Worm (Caenorhabditis elegans) whole organism, midembryonic: Measurements from ENCODE around the gene gpa-2.

Experiments
- T22C8.4 ChIP-seq: fragments of 200-800 bp; sonication (Bioruptor generic); IDR thresholded peaks from 2 replicates; pipeline ENCODE4 v1.3.6; 2022; ENCODE audit warnings: missing genetic modification characterization, missing compliant biosample characterization
- cog-1 ChIP-seq: sonication (generic microtip); optimal IDR thresholded peaks from 2 replicates; lab custom pipeline; 2016; ENCODE audit warnings: missing genetic modification characterization, missing compliant biosample characterization
- flt-1 ChIP-seq: fragments of 200-800 bp; sonication (Bioruptor generic); IDR thresholded peaks from 2 replicates; pipeline ENCODE4 v1.3.6; 2022; ENCODE audit warnings: missing genetic modification characterization, missing compliant biosample characterization
- klf-2 ChIP-seq: fragments of 200-800 bp; sonication (Bioruptor generic); conservative IDR thresholded peaks from 2 replicates; pipeline ENCODE4 v1.3.6; 2022; ENCODE audit warnings: missing genetic modification reagents, missing genetic modification characterization, missing compliant biosample characterization
- med-1 ChIP-seq: sonication (generic microtip); optimal IDR thresholded peaks from 2 replicates; lab custom pipeline; 2017; ENCODE audit warnings: missing genetic modification characterization, mild to moderate bottlenecking, missing compliant biosample characterization, antibody characterized with exemption, missing genetic modification reagents; ENCODE audit not compliant: insufficient read depth
- tab-1 ChIP-seq: fragments of 200-800 bp; sonication (Bioruptor generic); IDR thresholded peaks from 2 replicates; pipeline ENCODE4 v1.3.6; 2022; ENCODE audit warnings: missing genetic modification characterization, missing compliant biosample characterization
- ztf-23 ChIP-seq: fragments of 200-800 bp; sonication (Bioruptor generic); IDR thresholded peaks from 2 replicates; pipeline ENCODE4 v1.3.6; 2022; ENCODE audit warnings: missing genetic modification reagents, missing genetic modification characterization, missing compliant biosample characterization
- ztf-29 ChIP-seq: fragments of 200-800 bp; sonication (Bioruptor generic); IDR thresholded peaks from 2 replicates; pipeline ENCODE4 v1.3.6; 2022; ENCODE audit warnings: missing genetic modification reagents, missing genetic modification characterization, missing compliant biosample characterization

DNA sequence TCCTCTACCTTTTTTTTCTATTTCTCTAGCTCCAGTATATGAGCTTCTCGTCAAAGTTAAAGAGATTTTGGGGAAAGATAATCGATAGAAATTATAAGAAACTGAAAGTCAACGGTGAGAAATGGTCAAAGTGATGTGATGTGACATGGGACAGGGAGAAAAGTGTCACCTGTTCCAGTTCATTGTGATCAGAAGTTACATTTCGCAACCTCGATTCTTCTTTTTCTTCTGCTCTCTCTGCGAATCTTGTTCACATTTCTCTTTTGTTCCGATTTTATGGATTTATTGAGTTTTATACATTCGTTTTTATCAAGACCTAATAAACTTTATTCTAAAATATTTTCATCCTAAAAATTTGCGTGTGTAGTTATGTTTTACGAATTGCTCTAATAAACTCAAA, 35.2 kb upstream of the gpa-2 start:
- TF ChIP-seq flt-1 (GFP tag; lab: Robert Waterston, UW) (no peak), ztf-29 (no peak), klf-2 (GFP tag; lab: Robert Waterston, UW) (no peak), T22C8.4 (GFP tag; lab: Robert Waterston, UW) (no peak), ztf-23 (no peak), med-1 (GFP tag; lab: Kevin White, UChicago) (no peak), tab-1 (no peak), cog-1 (no peak)
